Comparison of ENCODE assay signal across 2 fruit fly cellular contexts in the genomic region with DNA sequence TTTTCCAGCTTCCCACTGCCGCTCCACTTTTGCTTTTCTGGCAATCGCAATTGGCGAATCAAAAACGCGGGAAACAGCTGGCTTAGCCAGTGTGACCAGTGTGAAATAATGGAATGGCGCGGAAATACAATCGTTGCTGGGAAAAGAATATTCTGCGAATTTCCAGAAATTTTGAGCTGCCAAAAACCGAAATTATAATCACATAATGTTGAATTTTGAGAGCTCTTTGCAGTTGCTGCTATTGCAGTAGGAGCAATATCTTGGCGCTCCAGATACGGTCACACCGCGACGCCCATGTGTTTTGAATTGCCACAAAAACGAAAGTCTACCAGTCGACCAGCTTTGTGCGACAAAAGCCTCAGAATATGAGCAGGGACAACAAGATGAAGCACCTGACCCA.
TF ChIP-seq lines count a peak whose summit lies in the region.

A gene (minus strand): TSS at position 79 of the 400 bp plus-strand sequence.
A gene (plus strand): TSS at position 281 of the 400 bp plus-strand sequence.

TF ChIP-seq in whole organism, embryonic, 481 proteins besides CTCF, POLR2A, EP300 and RAD21 (continued from another document and continues in another):
- TF ChIP-seq Dll (GFP tag; IDR thresholded peaks at IDR 0.05; lab: Robert Waterston, UW; ENCODE audit: partially characterized antibody) = peak; percentile 61; the same call in 2 of the 4 replicates
- peak; percentile 34 for TF ChIP-seq twi (tag; optimal IDR thresholded peaks at IDR 0.05; lab: Kevin White, UChicago)
- no peak for TF ChIP-seq Ets65A (GFP tag; lab: Kevin White, UChicago)
- TF ChIP-seq gem (tag; optimal IDR thresholded peaks at IDR 0.05; lab: Kevin White, UChicago) = no peak
- peak; percentile 56 for TF ChIP-seq phol (tag; optimal IDR thresholded peaks at IDR 0.05; lab: Kevin White, UChicago)
- no peak for TF ChIP-seq ssp (GFP tag; IDR thresholded peaks at IDR 0.05; lab: Robert Waterston, UW)
- peak; percentile 86 for TF ChIP-seq gfzf (GFP tag; optimal IDR thresholded peaks at IDR 0.05; lab: Kevin White, UChicago)
- peak; percentile 37 for TF ChIP-seq Blimp-1 (GFP tag; optimal IDR thresholded peaks at IDR 0.05; lab: Kevin White, UChicago)
- TF ChIP-seq CG17186 (GFP tag; optimal IDR thresholded peaks at IDR 0.05; lab: Kevin White, UChicago) = peak; percentile 55
- TF ChIP-seq odd (GFP tag; optimal IDR thresholded peaks at IDR 0.05; lab: Kevin White, UChicago) = no peak
- peak; percentile 77 for TF ChIP-seq MBD-R2 (GFP tag; IDR thresholded peaks at IDR 0.05; lab: Robert Waterston, UW)
- TF ChIP-seq MESR4 (GFP tag; optimal IDR thresholded peaks at IDR 0.05; lab: Kevin White, UChicago) = peak; percentile 5
- peak; percentile 79 for TF ChIP-seq Med (GFP tag; lab: Kevin White, UChicago)
- TF ChIP-seq lab (GFP tag; optimal IDR thresholded peaks at IDR 0.05; lab: Kevin White, UChicago) = no peak
- TF ChIP-seq CG12659 (GFP tag; optimal IDR thresholded peaks at IDR 0.05; lab: Kevin White, UChicago) = peak; percentile 16
- peak; percentile 50; the same call in 1 of the 2 replicates for TF ChIP-seq CG13287 (GFP tag; IDR thresholded peaks at IDR 0.05; lab: Robert Waterston, UW; ENCODE audit: partially characterized antibody)
- TF ChIP-seq E2f2 (GFP tag; IDR thresholded peaks at IDR 0.05; lab: Robert Waterston, UW) = peak; percentile 89
- TF ChIP-seq CG16813 (GFP tag; IDR thresholded peaks at IDR 0.05; lab: Robert Waterston, UW; ENCODE audit: partially characterized antibody) = 0 out of 3 replicates have a peak, but pooled peaks have one; percentile 38
- no peak for TF ChIP-seq CG12299 (tag; optimal IDR thresholded peaks at IDR 0.05; lab: Kevin White, UChicago)
- TF ChIP-seq CoRest (tag; optimal IDR thresholded peaks at IDR 0.05; lab: Kevin White, UChicago) = peak; percentile 14
- TF ChIP-seq hbn (GFP tag; IDR thresholded peaks at IDR 0.05; lab: Robert Waterston, UW; ENCODE audit: partially characterized antibody) = peak; percentile 42
- TF ChIP-seq crp (GFP tag; optimal IDR thresholded peaks at IDR 0.05; lab: Kevin White, UChicago) = peak; percentile 32 to 86
- no peak for TF ChIP-seq CG31365 (tag; optimal IDR thresholded peaks at IDR 0.05; lab: Kevin White, UChicago)
- no peak for TF ChIP-seq CG8478 (optimal IDR thresholded peaks at IDR 0.05; lab: Kevin White, UChicago)
- TF ChIP-seq dm (GFP tag; optimal IDR thresholded peaks at IDR 0.05; lab: Kevin White, UChicago) = peak; percentile 69
- peak; percentile 17; the same call in 1 of the 2 replicates for TF ChIP-seq Rfx (GFP tag; IDR thresholded peaks at IDR 0.05; lab: Robert Waterston, UW)
- TF ChIP-seq scrt (GFP tag; optimal IDR thresholded peaks at IDR 0.05; lab: Kevin White, UChicago) = no peak
- no peak for TF ChIP-seq HmgD (GFP tag; optimal IDR thresholded peaks at IDR 0.05; lab: Kevin White, UChicago)
- peak; percentile 53 for TF ChIP-seq YL-1 (GFP tag; optimal IDR thresholded peaks at IDR 0.05; lab: Kevin White, UChicago)
- peak; percentile 72 for TF ChIP-seq E2f1 (GFP tag; IDR thresholded peaks at IDR 0.05; lab: Robert Waterston, UW)
- 0 out of 3 replicates have a peak, but pooled peaks have one; percentile 33 for TF ChIP-seq Doc3 (GFP tag; IDR thresholded peaks at IDR 0.05; lab: Robert Waterston, UW; ENCODE audit: partially characterized antibody)
- peak; percentile 52 for TF ChIP-seq CG1603 (tag; optimal IDR thresholded peaks at IDR 0.05; lab: Kevin White, UChicago)
- peak; percentile 59 for TF ChIP-seq BEAF-32 (GFP tag; optimal IDR thresholded peaks at IDR 0.05; lab: Kevin White, UChicago)
- TF ChIP-seq Nf-YB (GFP tag; optimal IDR thresholded peaks at IDR 0.05; lab: Kevin White, UChicago) = peak; percentile 42
- TF ChIP-seq Jarid2 (GFP tag; optimal IDR thresholded peaks at IDR 0.05; lab: Kevin White, UChicago) = no peak
- no peak for TF ChIP-seq unpg (GFP tag; optimal IDR thresholded peaks at IDR 0.05; lab: Kevin White, UChicago)
- TF ChIP-seq NfI (GFP tag; optimal IDR thresholded peaks at IDR 0.05; lab: Kevin White, UChicago) = no peak
- TF ChIP-seq CG10267 (tag; optimal IDR thresholded peaks at IDR 0.05; lab: Kevin White, UChicago) = peak; percentile 34
- TF ChIP-seq Asciz (GFP tag; optimal IDR thresholded peaks at IDR 0.05; lab: Kevin White, UChicago) = no peak
- peak; percentile 63 for TF ChIP-seq Sry-δ (GFP tag; optimal IDR thresholded peaks at IDR 0.05; lab: Kevin White, UChicago)
- peak; percentile 66 for TF ChIP-seq CG15514 (GFP tag; optimal IDR thresholded peaks at IDR 0.05; lab: Kevin White, UChicago)
- TF ChIP-seq amos (GFP tag; IDR thresholded peaks at IDR 0.05; lab: Robert Waterston, UW; ENCODE audit: partially characterized antibody) = no peak
- peak; percentile 46 for TF ChIP-seq Myb (GFP tag; optimal IDR thresholded peaks at IDR 0.05; lab: Kevin White, UChicago)
- TF ChIP-seq wdn (GFP tag; IDR thresholded peaks at IDR 0.05; lab: Robert Waterston, UW) = no peak
- peak; percentile 12 for TF ChIP-seq hkb (optimal IDR thresholded peaks at IDR 0.05; lab: Kevin White, UChicago)
- no peak for TF ChIP-seq hkb (GFP tag; IDR thresholded peaks at IDR 0.05; lab: Robert Waterston, UW)
- peak; percentile 18 for TF ChIP-seq Side (GFP tag; optimal IDR thresholded peaks at IDR 0.05; lab: Kevin White, UChicago)
- TF ChIP-seq NC2α (GFP tag; optimal IDR thresholded peaks at IDR 0.05; lab: Kevin White, UChicago) = no peak
- 0 out of 3 replicates have a peak, but pooled peaks have one; percentile 16 for TF ChIP-seq row (GFP tag; IDR thresholded peaks at IDR 0.05; lab: Robert Waterston, UW)
- 0 out of 3 replicates have a peak, but pooled peaks have one; percentile 28 for TF ChIP-seq HLH4C (GFP tag; IDR thresholded peaks at IDR 0.05; lab: Robert Waterston, UW; ENCODE audit: partially characterized antibody)
- TF ChIP-seq CG2712 (tag; optimal IDR thresholded peaks at IDR 0.05; lab: Kevin White, UChicago) = peak; percentile 8
- TF ChIP-seq nmo (GFP tag; optimal IDR thresholded peaks at IDR 0.05; lab: Kevin White, UChicago) = peak; percentile 38
- peak; percentile 69 for TF ChIP-seq pzg (GFP tag; optimal IDR thresholded peaks at IDR 0.05; lab: Kevin White, UChicago)
- TF ChIP-seq Nf-YC (tag; optimal IDR thresholded peaks at IDR 0.05; lab: Kevin White, UChicago) = peak; percentile 78
- no peak for TF ChIP-seq grn (GFP tag; optimal IDR thresholded peaks at IDR 0.05; lab: Kevin White, UChicago)
- peak; percentile 42; the same call in 1 of the 2 replicates for TF ChIP-seq Scr (GFP tag; IDR thresholded peaks at IDR 0.05; lab: Robert Waterston, UW; ENCODE audit: partially characterized antibody)
- peak; percentile 47; the same call in 1 of the 3 replicates for TF ChIP-seq knrl (GFP tag; IDR thresholded peaks at IDR 0.05; lab: Robert Waterston, UW; ENCODE audit: partially characterized antibody)
- no peak for TF ChIP-seq run (tag; optimal IDR thresholded peaks at IDR 0.05; lab: Kevin White, UChicago)
- TF ChIP-seq tin (GFP tag; optimal IDR thresholded peaks at IDR 0.05; lab: Kevin White, UChicago) = no peak
- TF ChIP-seq bbx (GFP tag; IDR thresholded peaks at IDR 0.05; lab: Robert Waterston, UW; ENCODE audit: partially characterized antibody) = no peak

TF ChIP-seq in whole organism, prepupa, 60 proteins besides CTCF, POLR2A, EP300 and RAD21 (continued from another document):
- TF ChIP-seq Hr39 (GFP tag; optimal IDR thresholded peaks at IDR 0.05; lab: Kevin White, UChicago) (no peak), cyc (GFP tag; optimal IDR thresholded peaks at IDR 0.05; lab: Kevin White, UChicago) (peak; percentile 5), CG6792 (GFP tag; optimal IDR thresholded peaks at IDR 0.05; lab: Kevin White, UChicago) (no peak), Eip75B (GFP tag; optimal IDR thresholded peaks at IDR 0.05; lab: Kevin White, UChicago) (no peak), CG15336 (GFP tag; IDR thresholded peaks at IDR 0.05; lab: Robert Waterston, UW) (no peak), Eip78C (GFP tag; lab: Kevin White, UChicago) (peak; percentile 42), vri (GFP tag; optimal IDR thresholded peaks at IDR 0.05; lab: Kevin White, UChicago) (no peak), CG11294 (GFP tag; IDR thresholded peaks at IDR 0.05; lab: Robert Waterston, UW) (no peak), dsx (GFP tag; optimal IDR thresholded peaks at IDR 0.05; lab: Kevin White, UChicago; ENCODE audit: poor library complexity, severe bottlenecking) (no peak), Hr4 (GFP tag; optimal IDR thresholded peaks at IDR 0.05; lab: Kevin White, UChicago) (no peak), achi (GFP tag; optimal IDR thresholded peaks at IDR 0.05; lab: Kevin White, UChicago) (no peak), CG4318 (GFP tag; optimal IDR thresholded peaks at IDR 0.05; lab: Kevin White, UChicago) (no peak), CG6276 (GFP tag; optimal IDR thresholded peaks at IDR 0.05; lab: Kevin White, UChicago) (no peak), acj6 (GFP tag; optimal IDR thresholded peaks at IDR 0.05; lab: Kevin White, UChicago) (no peak)
